Fruit fly (Drosophila melanogaster): Measurements from ENCODE around the gene RpS21.

- TF ChIP-seq CG11902 (GFP tag; optimal IDR thresholded peaks at IDR 0.05) (no peak), fd85E (GFP tag; optimal IDR thresholded peaks at IDR 0.05) (no peak), Lpt (GFP tag; optimal IDR thresholded peaks at IDR 0.05) (no peak), Smox (GFP tag; optimal IDR thresholded peaks at IDR 0.05) (no peak), CG4318 (GFP tag; optimal IDR thresholded peaks at IDR 0.05) (no peak)
These were observed 30.3 kb downstream of the RpS21 start for dm6 chr2L:2886226-2886569.

All from whole organism, prepupa.